Worm (Caenorhabditis elegans) whole organism, young adult: Measurements from ENCODE around the gene mam-4.

ENCODE experiments used
- B0261.1 ChIP-seq: sonication (generic microtip); optimal IDR thresholded peaks from 2 replicates; lab custom pipeline; 2016; ENCODE audit warnings: mild to moderate bottlenecking, missing genetic modification characterization, moderate library complexity, missing compliant biosample characterization
- B0336.3 ChIP-seq: fragments of 200-800 bp; sonication (Bioruptor generic); IDR thresholded peaks from 2 replicates; pipeline ENCODE4 v1.3.6; 2022; ENCODE audit warnings: missing genetic modification characterization, missing compliant biosample characterization
- C17E4.6 ChIP-seq: fragments of 200-800 bp; sonication (Bioruptor generic); IDR thresholded peaks from 2 replicates; pipeline ENCODE4 v1.3.6; 2022; ENCODE audit warnings: missing genetic modification reagents, missing genetic modification characterization, missing compliant biosample characterization
- D2030.7 ChIP-seq: fragments of 200-800 bp; sonication (Bioruptor generic); IDR thresholded peaks from 2 replicates; pipeline ENCODE4 v1.3.6; 2022; ENCODE audit warnings: missing genetic modification reagents, missing genetic modification characterization, missing compliant biosample characterization
- F57A8.1 ChIP-seq: fragments of 200-800 bp; sonication (Bioruptor generic); optimal IDR thresholded peaks from 2 replicates; lab custom pipeline; 2018; ENCODE audit warnings: mild to moderate bottlenecking, missing genetic modification characterization, moderate library complexity, missing compliant biosample characterization
- K11D2.4 ChIP-seq: fragments of 200-800 bp; sonication (Bioruptor generic); IDR thresholded peaks from 2 replicates; pipeline ENCODE4 v1.3.6; 2022; ENCODE audit warnings: missing genetic modification reagents, missing genetic modification characterization, missing compliant biosample characterization
- K12H6.12 ChIP-seq: fragments of 200-800 bp; sonication (Bioruptor generic); optimal IDR thresholded peaks from 2 replicates; lab custom pipeline; 2018; ENCODE audit warnings: mild to moderate bottlenecking, missing genetic modification characterization, missing compliant biosample characterization
- T26A5.8 ChIP-seq: sonication (generic microtip); optimal IDR thresholded peaks from 2 replicates; lab custom pipeline; 2016; ENCODE audit warnings: missing genetic modification characterization, missing compliant biosample characterization
- Y53F4B.3 ChIP-seq: fragments of 200-800 bp; sonication (Bioruptor generic); IDR thresholded peaks from 2 replicates; pipeline ENCODE4 v1.3.6; 2022; ENCODE audit warnings: missing genetic modification reagents, missing genetic modification characterization, missing compliant biosample characterization
- Y53G8AR.9 ChIP-seq: fragments of 200-800 bp; sonication (Bioruptor generic); conservative IDR thresholded peaks from 2 replicates; pipeline ENCODE4 v1.3.6; 2022; ENCODE audit warnings: missing genetic modification reagents, missing genetic modification characterization, missing compliant biosample characterization
- ama-1 ChIP-seq, 3 experiments: fragments of 150-350 bp in 1 of 3; sonication (generic microtip) in 2 of 3; optimal IDR thresholded peaks; 2 replicates each; lab custom pipeline; 2014 to 2018; ENCODE audit warnings: missing biosample characterization in 2 of 3, missing genetic modification characterization in 2 of 3, missing genetic modification reagents in 2 of 3
- aptf-2 ChIP-seq: fragments of 200-800 bp; sonication (Bioruptor generic); conservative IDR thresholded peaks from 2 replicates; pipeline ENCODE4 v1.3.6; 2022; ENCODE audit warnings: missing genetic modification reagents, missing genetic modification characterization, missing compliant biosample characterization
- athp-1 ChIP-seq: sonication (generic microtip); optimal IDR thresholded peaks from 2 replicates; lab custom pipeline; 2017; ENCODE audit warnings: mild to moderate bottlenecking, missing genetic modification characterization, missing compliant biosample characterization
- attf-3 ChIP-seq: fragments of 200-800 bp; sonication (Bioruptor generic); conservative IDR thresholded peaks from 2 replicates; pipeline ENCODE4 v1.3.6; 2022; ENCODE audit warnings: missing genetic modification reagents, missing genetic modification characterization, missing compliant biosample characterization
- ceh-27 ChIP-seq: fragments of 200-800 bp; sonication (Bioruptor generic); optimal IDR thresholded peaks from 2 replicates; lab custom pipeline; 2018; ENCODE audit warnings: mild to moderate bottlenecking, missing genetic modification characterization, moderate library complexity, missing compliant biosample characterization
- ceh-91 ChIP-seq: fragments of 200-800 bp; sonication (Bioruptor generic); IDR thresholded peaks from 2 replicates; pipeline ENCODE4 v1.3.6; 2022; ENCODE audit warnings: missing genetic modification reagents, missing genetic modification characterization, missing compliant biosample characterization
- dpl-1 ChIP-seq: fragments of 150-350 bp; optimal IDR thresholded peaks from 2 replicates; lab custom pipeline; 2014; ENCODE audit warnings: missing biosample characterization, missing genetic modification reagents, missing genetic modification characterization
- ekl-4 ChIP-seq: fragments of 200-800 bp; sonication (Bioruptor generic); IDR thresholded peaks from 2 replicates; pipeline ENCODE4 v1.3.6; 2022; ENCODE audit warnings: missing genetic modification reagents, missing genetic modification characterization, missing compliant biosample characterization
- gei-17 ChIP-seq: fragments of 200-800 bp; sonication (Bioruptor generic); optimal IDR thresholded peaks from 2 replicates; lab custom pipeline; 2018; ENCODE audit warnings: mild to moderate bottlenecking, missing genetic modification characterization, missing compliant biosample characterization
- him-1 ChIP-seq: sonication (generic microtip); optimal IDR thresholded peaks from 2 replicates; lab custom pipeline; 2016; ENCODE audit warnings: missing genotype, missing genetic modification reagents, missing genetic modification characterization, missing compliant biosample characterization
- hlh-12 ChIP-seq: sonication (generic microtip); optimal IDR thresholded peaks from 2 replicates; lab custom pipeline; 2016; ENCODE audit warnings: missing genetic modification characterization, missing compliant biosample characterization
- hlh-26 ChIP-seq: fragments of 200-800 bp; sonication (Bioruptor generic); conservative IDR thresholded peaks from 2 replicates; pipeline ENCODE4 v1.3.6; 2022; ENCODE audit warnings: missing genetic modification reagents, missing genetic modification characterization, missing compliant biosample characterization
- hmg-1.2 ChIP-seq: fragments of 200-800 bp; sonication (Bioruptor generic); IDR thresholded peaks from 2 replicates; pipeline ENCODE4 v1.3.6; 2022; ENCODE audit warnings: missing genetic modification reagents, missing genetic modification characterization, missing compliant biosample characterization
- lag-1 ChIP-seq: fragments of 200-800 bp; sonication (Bioruptor generic); IDR thresholded peaks from 2 replicates; pipeline ENCODE4 v1.3.6; 2022; ENCODE audit warnings: missing genetic modification reagents, missing genetic modification characterization, missing compliant biosample characterization
- let-526 ChIP-seq: fragments of 200-800 bp; sonication (Bioruptor generic); IDR thresholded peaks from 2 replicates; pipeline ENCODE4 v1.3.6; 2022; ENCODE audit warnings: missing genetic modification reagents, missing genetic modification characterization, missing compliant biosample characterization
- lin-26 ChIP-seq: fragments of 200-800 bp; sonication (Bioruptor generic); IDR thresholded peaks from 2 replicates; pipeline ENCODE4 v1.3.6; 2022; ENCODE audit warnings: missing genetic modification reagents, missing genetic modification characterization, missing compliant biosample characterization
- lin-35 ChIP-seq, 3 experiments: fragments of 150-350 bp in 2 of 3; sonication (generic microtip) in 1 of 3; optimal IDR thresholded peaks; 2 replicates each; lab custom pipeline; 2014 to 2018; ENCODE audit warnings: missing biosample characterization in 3 of 3, missing genetic modification characterization in 3 of 3, missing genetic modification reagents in 3 of 3
- lin-40 ChIP-seq: sonication (generic microtip); optimal IDR thresholded peaks from 2 replicates; lab custom pipeline; 2016; ENCODE audit warnings: missing genetic modification characterization, mild to moderate bottlenecking, missing compliant biosample characterization, missing genotype, missing genetic modification reagents
- lin-54 ChIP-seq: fragments of 200-800 bp; sonication (Bioruptor generic); optimal IDR thresholded peaks from 2 replicates; lab custom pipeline; 2018; ENCODE audit warnings: mild to moderate bottlenecking, missing genetic modification characterization, missing compliant biosample characterization
- lsl-1 ChIP-seq: fragments of 200-800 bp; sonication (Bioruptor generic); optimal IDR thresholded peaks from 2 replicates; lab custom pipeline; 2018; ENCODE audit warnings: mild to moderate bottlenecking, missing genetic modification characterization, moderate library complexity, missing compliant biosample characterization
- madf-8 ChIP-seq: fragments of 200-800 bp; sonication (Bioruptor generic); conservative IDR thresholded peaks from 2 replicates; pipeline ENCODE4 v1.3.6; 2022; ENCODE audit warnings: missing genetic modification reagents, missing genetic modification characterization, missing compliant biosample characterization
- mel-28 ChIP-seq: sonication (generic microtip); optimal IDR thresholded peaks from 2 replicates; lab custom pipeline; 2016; ENCODE audit warnings: borderline replicate concordance, mild to moderate bottlenecking, missing genetic modification characterization, missing compliant biosample characterization
- nfya-1 ChIP-seq: sonication (generic microtip); optimal IDR thresholded peaks from 2 replicates; lab custom pipeline; 2017; ENCODE audit warnings: antibody characterized with exemption, missing compliant biosample characterization, missing genetic modification characterization, borderline replicate concordance; ENCODE audit not compliant: insufficient read depth
- nfyb-1 ChIP-seq: fragments of 200-800 bp; sonication (Bioruptor generic); IDR thresholded peaks from 2 replicates; pipeline ENCODE4 v1.3.6; 2022; ENCODE audit warnings: missing genetic modification reagents, missing genetic modification characterization, missing compliant biosample characterization
- nhr-120 ChIP-seq: fragments of 200-800 bp; sonication (Bioruptor generic); IDR thresholded peaks from 2 replicates; pipeline ENCODE4 v1.3.6; 2022; ENCODE audit warnings: missing genetic modification characterization, missing compliant biosample characterization
- nhr-27 ChIP-seq: fragments of 200-800 bp; sonication (Bioruptor generic); optimal IDR thresholded peaks from 2 replicates; lab custom pipeline; 2018; ENCODE audit warnings: mild to moderate bottlenecking, missing genetic modification characterization, moderate library complexity, missing compliant biosample characterization
- pbrm-1 ChIP-seq: fragments of 200-800 bp; sonication (Bioruptor generic); IDR thresholded peaks from 2 replicates; pipeline ENCODE4 v1.3.6; 2022; ENCODE audit warnings: missing genetic modification reagents, missing genetic modification characterization, missing compliant biosample characterization
- rcor-1 ChIP-seq: fragments of 200-800 bp; sonication (Bioruptor generic); IDR thresholded peaks from 2 replicates; pipeline ENCODE4 v1.3.6; 2022; ENCODE audit warnings: missing genetic modification reagents, missing genetic modification characterization, missing compliant biosample characterization
- repo-1 ChIP-seq: sonication (generic microtip); optimal IDR thresholded peaks from 2 replicates; lab custom pipeline; 2017; ENCODE audit warnings: mild to moderate bottlenecking, missing genetic modification characterization, missing compliant biosample characterization
- snpc-1.1 ChIP-seq: sonication (generic microtip); optimal IDR thresholded peaks from 2 replicates; lab custom pipeline; 2017; ENCODE audit warnings: missing genetic modification characterization, mild to moderate bottlenecking, missing compliant biosample characterization, antibody characterized with exemption, moderate library complexity, missing genotype, missing genetic modification reagents; ENCODE audit not compliant: insufficient read depth
- snpc-4 ChIP-seq, 5 experiments: fragments of 150-350 bp in 1 of 5; sonication (generic microtip) in 4 of 5; optimal IDR thresholded peaks; 2 replicates each; lab custom pipeline; 2014 to 2018; ENCODE audit warnings: missing genetic modification characterization in 5 of 5, missing biosample characterization in 3 of 5, antibody characterized with exemption in 2 of 5, mild to moderate bottlenecking in 2 of 5, missing compliant biosample characterization in 2 of 5, missing genotype in 2 of 5, moderate library complexity in 2 of 5, missing genetic modification reagents in 1 of 5
- somi-1 ChIP-seq: fragments of 200-800 bp; sonication (Bioruptor generic); optimal IDR thresholded peaks from 2 replicates; lab custom pipeline; 2018; ENCODE audit warnings: mild to moderate bottlenecking, missing genetic modification characterization, missing compliant biosample characterization
- tbp1 ChIP-seq: fragments of 200-800 bp; sonication (Bioruptor generic); optimal IDR thresholded peaks from 2 replicates; lab custom pipeline; 2018; ENCODE audit warnings: mild to moderate bottlenecking, missing genetic modification characterization, missing compliant biosample characterization
- tbx-9 ChIP-seq: sonication (generic microtip); optimal IDR thresholded peaks from 2 replicates; lab custom pipeline; 2016; ENCODE audit warnings: borderline replicate concordance, missing genetic modification characterization, inconsistent platforms, missing compliant biosample characterization
- tlf-1 ChIP-seq: fragments of 200-800 bp; sonication (Bioruptor generic); optimal IDR thresholded peaks from 2 replicates; lab custom pipeline; 2018; ENCODE audit warnings: mild to moderate bottlenecking, missing genetic modification characterization, missing compliant biosample characterization
- ztf-6 ChIP-seq: fragments of 200-800 bp; sonication (Bioruptor generic); IDR thresholded peaks from 2 replicates; pipeline ENCODE4 v1.3.6; 2022; ENCODE audit warnings: missing genetic modification reagents, missing genetic modification characterization, missing compliant biosample characterization

mam-4 gene

DNA sequence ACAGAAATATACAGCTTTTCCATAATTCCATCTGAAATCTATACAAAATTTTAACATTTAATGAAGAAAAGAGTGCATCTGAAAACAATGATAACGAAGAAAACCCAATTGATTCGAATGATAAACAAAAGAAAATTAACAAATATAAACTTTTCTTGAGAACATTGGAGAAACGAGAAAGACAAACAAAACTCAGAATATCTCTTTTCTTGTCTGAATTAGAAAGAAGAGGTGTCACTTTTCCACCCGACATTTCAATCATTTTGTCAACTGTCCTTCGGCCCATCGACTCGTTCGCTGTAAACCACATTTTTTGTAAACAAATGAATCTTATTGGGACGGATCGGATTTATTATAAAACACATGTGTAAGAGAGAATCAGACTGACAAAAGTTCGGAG is 22.0 kb upstream of the mam-4 start, which contains the start of gene bgal-1:
Gene bgal-1, minus strand, starts transcription at position 38 of the 400 bp plus-strand sequence.
- TF ChIP-seq B0336.3 (no peak), nfyb-1 (no peak), hlh-26 (GFP tag; lab: Robert Waterston, UW) (no peak), lin-40 (tag; lab: Kevin White, UChicago) (no peak), lin-35 (GFP tag; optimal IDR thresholded peaks at IDR 0.05; lab: Kevin White, UChicago) (peak in 1 of 3 experiments; percentile 37), attf-3 (GFP tag; lab: Robert Waterston, UW) (no peak), C17E4.6 (no peak), aptf-2 (no peak), hlh-12 (tag; lab: Kevin White, UChicago) (no peak), repo-1 (tag; lab: Kevin White, UChicago) (no peak), ceh-27 (GFP tag; lab: Kevin White, UChicago) (no peak), B0261.1 (tag; lab: Kevin White, UChicago) (no peak), lsl-1 (GFP tag; lab: Kevin White, UChicago) (no peak), gei-17 (GFP tag; lab: Kevin White, UChicago) (no peak), Y53G8AR.9 (GFP tag; lab: Robert Waterston, UW) (no peak), T26A5.8 (tag; lab: Kevin White, UChicago) (no peak), lin-26 (GFP tag; lab: Robert Waterston, UW) (no peak), snpc-4 (GFP tag; optimal IDR thresholded peaks at IDR 0.05; lab: Kevin White, UChicago) (no peak), snpc-4 (tag; optimal IDR thresholded peaks at IDR 0.05; lab: Kevin White, UChicago) (peak in 2 of 4 experiments; percentile 32 to 39), somi-1 (GFP tag; lab: Kevin White, UChicago) (peak; percentile 8), hmg-1.2 (GFP tag; lab: Robert Waterston, UW) (no peak), nfya-1 (no peak), F57A8.1 (GFP tag; lab: Kevin White, UChicago) (no peak), ztf-6 (GFP tag; lab: Robert Waterston, UW) (no peak), K11D2.4 (GFP tag; lab: Robert Waterston, UW) (no peak), lag-1 (GFP tag; lab: Robert Waterston, UW) (no peak), athp-1 (tag; lab: Kevin White, UChicago) (no peak), ama-1 (optimal IDR thresholded peaks at IDR 0.05; lab: Kevin White, UChicago) (peak; percentile 22), ama-1 (GFP tag; optimal IDR thresholded peaks at IDR 0.05; lab: Kevin White, UChicago) (peak in 1 of 2 experiments; percentile 15), madf-8 (GFP tag; lab: Robert Waterston, UW) (no peak), tbx-9 (no peak), him-1 (no peak), dpl-1 (no peak), ekl-4 (0 out of 2 replicates have a peak, but pooled peaks have one; percentile 18), nhr-120 (no peak), let-526 (no peak), pbrm-1 (no peak), nhr-27 (tag; lab: Kevin White, UChicago) (no peak)

DNA sequence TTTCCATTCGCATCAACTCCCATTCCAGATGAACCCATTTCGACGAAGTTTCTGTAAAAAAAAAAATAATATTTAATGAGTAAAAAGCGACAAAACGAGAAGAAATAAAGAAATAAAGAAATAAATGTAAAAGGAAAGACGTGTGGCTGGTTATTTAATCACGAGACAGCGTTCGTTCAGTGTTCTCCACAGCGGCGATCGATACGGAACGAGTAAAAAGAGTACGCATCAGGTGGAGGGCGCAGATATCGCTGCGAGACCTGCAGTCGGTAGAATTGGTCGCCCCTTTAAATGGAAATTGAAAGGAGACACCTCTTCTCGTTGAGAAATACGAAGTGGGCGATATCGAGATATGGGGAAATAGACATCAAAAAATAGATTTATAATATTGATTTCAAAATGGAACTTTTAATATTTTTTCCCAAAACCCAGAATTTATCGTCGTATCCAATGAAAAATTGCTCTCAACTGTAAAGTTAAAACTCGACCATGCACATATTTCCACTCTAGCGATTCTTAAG is 19.2 kb upstream of the mam-4 start, which contains the start of gene pqn-70:
Gene pqn-70, minus strand, starts transcription at position 51 of the 521 bp plus-strand sequence.
- TF ChIP-seq ceh-91 (GFP tag; lab: Robert Waterston, UW), result no peak
- no peak for TF ChIP-seq F57A8.1 (GFP tag; lab: Kevin White, UChicago)
- no peak for TF ChIP-seq B0261.1 (tag; lab: Kevin White, UChicago)
- peak; percentile 33 for TF ChIP-seq athp-1 (tag; lab: Kevin White, UChicago)
- peak; percentile 33; the same call in 1 of the 2 replicates for TF ChIP-seq D2030.7 (GFP tag; lab: Robert Waterston, UW)
- TF ChIP-seq nfya-1, result no peak
- no peak for TF ChIP-seq hlh-26 (GFP tag; lab: Robert Waterston, UW)
- no peak for TF ChIP-seq tbx-9
- TF ChIP-seq ama-1 (optimal IDR thresholded peaks at IDR 0.05; lab: Kevin White, UChicago), result no peak
- TF ChIP-seq ama-1 (GFP tag; optimal IDR thresholded peaks at IDR 0.05; lab: Kevin White, UChicago), result no peak
- TF ChIP-seq lin-54 (GFP tag; lab: Kevin White, UChicago), result peak; percentile 57
- TF ChIP-seq mel-28 (tag; lab: Kevin White, UChicago), result no peak
- TF ChIP-seq lag-1 (GFP tag; lab: Robert Waterston, UW), result no peak
- peak; percentile 70 for TF ChIP-seq K12H6.12 (tag; lab: Kevin White, UChicago)
- no peak for TF ChIP-seq Y53F4B.3
- TF ChIP-seq hlh-12 (tag; lab: Kevin White, UChicago), result no peak
- TF ChIP-seq tlf-1 (GFP tag; lab: Kevin White, UChicago), result peak; percentile 46
- peak; percentile 14; the same call in 1 of the 2 replicates for TF ChIP-seq rcor-1 (GFP tag; lab: Robert Waterston, UW)
- no peak for TF ChIP-seq snpc-1.1
- peak; percentile 62 for TF ChIP-seq tbp1 (GFP tag; lab: Kevin White, UChicago)
